Worm (Caenorhabditis elegans) whole organism, young adult: Measurements from ENCODE around the gene stip-1.

Experiments
- egl-44 ChIP-seq: fragments of 200-800 bp; sonication (Bioruptor generic); IDR thresholded peaks from 2 replicates; pipeline ENCODE4 v1.3.6; 2022; ENCODE audit warnings: missing genetic modification reagents, missing genetic modification characterization, missing compliant biosample characterization
- gei-17 ChIP-seq: fragments of 200-800 bp; sonication (Bioruptor generic); optimal IDR thresholded peaks from 2 replicates; lab custom pipeline; 2018; ENCODE audit warnings: mild to moderate bottlenecking, missing genetic modification characterization, missing compliant biosample characterization
- hlh-12 ChIP-seq: sonication (generic microtip); optimal IDR thresholded peaks from 2 replicates; lab custom pipeline; 2016; ENCODE audit warnings: missing genetic modification characterization, missing compliant biosample characterization
- tbp1 ChIP-seq: fragments of 200-800 bp; sonication (Bioruptor generic); optimal IDR thresholded peaks from 2 replicates; lab custom pipeline; 2018; ENCODE audit warnings: mild to moderate bottlenecking, missing genetic modification characterization, missing compliant biosample characterization

DNA sequence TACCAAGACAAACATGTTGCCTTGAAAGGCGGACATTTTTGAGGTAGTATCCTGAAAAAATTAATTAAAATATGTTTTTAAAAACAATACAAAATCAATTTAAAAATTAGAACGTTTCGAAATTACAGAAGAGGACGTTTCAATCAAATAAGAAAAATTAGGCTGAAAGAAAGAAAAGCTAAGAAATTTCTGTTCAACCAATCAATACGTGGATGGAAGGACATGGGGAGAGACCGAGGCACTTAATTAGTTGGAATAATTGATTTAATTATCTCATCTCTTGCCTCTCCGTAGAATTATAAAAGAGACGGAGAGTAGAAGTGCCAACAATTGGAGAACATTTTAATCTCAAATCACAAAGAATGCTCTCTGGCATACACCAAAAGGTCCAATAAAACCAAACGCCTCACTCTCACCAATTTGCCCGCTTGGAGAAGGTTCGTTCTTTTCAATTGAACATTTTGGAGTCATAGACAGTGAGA, 19.8 kb upstream of the stip-1 start, which contains the start of gene ceh-58:
- TF ChIP-seq egl-44 (GFP tag; lab: Robert Waterston, UW) (no peak), tbp1 (no peak), gei-17 (GFP tag; lab: Kevin White, UChicago) (no peak), hlh-12 (tag; lab: Kevin White, UChicago) (no peak)
